Fruit fly (Drosophila melanogaster) whole organism, embryonic: ENCODE data around the gene CG43116.
A peak's percentile ranks its signal among the peaks of the same experiment; 100 is the strongest.

ENCODE experiments used
- Aef1 ChIP-seq: fragments of 200-800 bp; sonication (Bioruptor generic); IDR thresholded peaks from 3 replicates; pipeline ENCODE4 v1.3.6; 2022; ENCODE audit warnings: missing biosample characterization, missing genetic modification characterization
- Antp ChIP-seq: fragments of 200-800 bp; sonication (Bioruptor generic); optimal IDR thresholded peaks from 3 replicates; lab custom pipeline; 2016; ENCODE audit warnings: missing biosample characterization, missing genetic modification characterization
- Asciz ChIP-seq: fragments of 200-800 bp; sonication (Bioruptor generic); optimal IDR thresholded peaks from 2 replicates; lab custom pipeline; 2017; ENCODE audit warnings: missing biosample characterization, mild to moderate bottlenecking, missing genetic modification characterization, missing genetic modification reagents
- Atf6 ChIP-seq: fragments of 200-800 bp; sonication (Bioruptor generic); IDR thresholded peaks from 2 replicates; pipeline ENCODE4 v1.3.6; 2022; ENCODE audit warnings: missing biosample characterization, missing genetic modification characterization
- CG10267 ChIP-seq: fragments of 200-800 bp; sonication (Bioruptor generic); optimal IDR thresholded peaks from 2 replicates; lab custom pipeline; 2018; ENCODE audit warnings: missing biosample characterization, mild to moderate bottlenecking, missing genetic modification characterization, moderate library complexity
- CG10654 ChIP-seq: fragments of 200-800 bp; sonication (Bioruptor generic); optimal IDR thresholded peaks from 2 replicates; lab custom pipeline; 2016; ENCODE audit warnings: missing biosample characterization, missing genetic modification characterization
- CG11093 ChIP-seq: fragments of 200-800 bp; sonication (Bioruptor generic); IDR thresholded peaks from 3 replicates; pipeline ENCODE4 v1.3.6; 2022; ENCODE audit warnings: missing biosample characterization, missing genetic modification characterization
- CG11456 ChIP-seq: fragments of 200-800 bp; sonication (Bioruptor generic); IDR thresholded peaks from 3 replicates; pipeline ENCODE4 v1.3.6; 2022; ENCODE audit warnings: missing biosample characterization, missing genetic modification characterization
- CG11695 ChIP-seq: fragments of 200-800 bp; sonication (Bioruptor generic); IDR thresholded peaks from 3 replicates; pipeline ENCODE4 v1.3.6; 2022; ENCODE audit warnings: missing biosample characterization, missing genetic modification characterization
- CG13123 ChIP-seq: fragments of 200-800 bp; sonication (Bioruptor generic); optimal IDR thresholded peaks from 2 replicates; lab custom pipeline; 2016; ENCODE audit warnings: missing biosample characterization, missing genetic modification characterization
- CG1529 ChIP-seq: fragments of 200-800 bp; sonication (Bioruptor generic); optimal IDR thresholded peaks from 3 replicates; lab custom pipeline; 2018; ENCODE audit warnings: missing biosample characterization, missing genetic modification characterization
- CG15479 ChIP-seq: fragments of 200-800 bp; sonication (Bioruptor generic); optimal IDR thresholded peaks from 3 replicates; lab custom pipeline; 2019; ENCODE audit warnings: missing biosample characterization, mild to moderate bottlenecking, missing genetic modification characterization, moderate library complexity
- CG15601 ChIP-seq: fragments of 200-800 bp; sonication (Bioruptor generic); optimal IDR thresholded peaks from 3 replicates; lab custom pipeline; 2019; ENCODE audit warnings: missing biosample characterization, mild to moderate bottlenecking, missing genetic modification characterization, moderate library complexity
- CG17361 ChIP-seq: fragments of 200-800 bp; sonication (Bioruptor generic); IDR thresholded peaks from 3 replicates; pipeline ENCODE4 v1.3.6; 2022; ENCODE audit warnings: missing biosample characterization, missing genetic modification characterization
- CG17802 ChIP-seq: fragments of 200-800 bp; sonication (Bioruptor generic); optimal IDR thresholded peaks from 2 replicates; lab custom pipeline; 2018; ENCODE audit warnings: missing biosample characterization, mild to moderate bottlenecking, missing genetic modification characterization, moderate library complexity
- CG18476 ChIP-seq: fragments of 200-800 bp; sonication (Bioruptor generic); optimal IDR thresholded peaks from 2 replicates; lab custom pipeline; 2016; ENCODE audit warnings: missing biosample characterization, mild to moderate bottlenecking, missing genetic modification characterization
- CG2712 ChIP-seq: fragments of 200-800 bp; optimal IDR thresholded peaks from 3 replicates; lab custom pipeline; 2019; ENCODE audit warnings: missing biosample characterization, mild to moderate bottlenecking, missing genetic modification characterization, moderate library complexity
- CG30431 ChIP-seq: fragments of 200-800 bp; sonication (Bioruptor generic); optimal IDR thresholded peaks from 2 replicates; lab custom pipeline; 2017; ENCODE audit warnings: missing biosample characterization, missing genetic modification characterization
- CG32767 ChIP-seq: fragments of 200-800 bp; sonication (Bioruptor generic); IDR thresholded peaks from 2 replicates; pipeline ENCODE4 v1.3.6; 2022; ENCODE audit warnings: missing biosample characterization, missing genetic modification characterization
- CG4424 ChIP-seq: fragments of 200-800 bp; sonication (Bioruptor generic); optimal IDR thresholded peaks from 3 replicates; lab custom pipeline; 2016; ENCODE audit warnings: missing biosample characterization, missing genetic modification characterization
- CG4730 ChIP-seq: fragments of 200-800 bp; sonication (Bioruptor generic); IDR thresholded peaks from 2 replicates; pipeline ENCODE4 v1.3.6; 2022; ENCODE audit warnings: missing biosample characterization, missing genetic modification characterization
- CG8281 ChIP-seq: fragments of 200-800 bp; sonication (Bioruptor generic); optimal IDR thresholded peaks from 2 replicates; lab custom pipeline; 2018; ENCODE audit warnings: missing biosample characterization, mild to moderate bottlenecking, missing genetic modification characterization, moderate library complexity
- CG8765 ChIP-seq: fragments of 200-800 bp; sonication (Bioruptor generic); IDR thresholded peaks from 2 replicates; pipeline ENCODE4 v1.3.6; 2022; ENCODE audit warnings: missing biosample characterization, missing genetic modification characterization
- Camta ChIP-seq: fragments of 200-800 bp; sonication (Bioruptor generic); optimal IDR thresholded peaks from 2 replicates; lab custom pipeline; 2016; ENCODE audit warnings: missing biosample characterization, missing genetic modification characterization
- D19A ChIP-seq: fragments of 200-800 bp; optimal IDR thresholded peaks from 3 replicates; lab custom pipeline; 2019; ENCODE audit warnings: missing biosample characterization, mild to moderate bottlenecking, missing genetic modification characterization, moderate library complexity
- Dll ChIP-seq: fragments of 200-800 bp; sonication (Bioruptor generic); IDR thresholded peaks from 4 replicates; pipeline ENCODE4 v1.3.6; 2022; ENCODE audit warnings: missing biosample characterization, missing genetic modification characterization; ENCODE audit not compliant: partially characterized antibody
- Dref ChIP-seq: fragments of 200-800 bp; sonication (Bioruptor generic); IDR thresholded peaks from 2 replicates; pipeline ENCODE4 v1.3.6; 2022; ENCODE audit warnings: missing biosample characterization, missing genetic modification characterization
- E2f1 ChIP-seq: fragments of 200-800 bp; sonication (Bioruptor generic); IDR thresholded peaks from 2 replicates; pipeline ENCODE4 v1.3.6; 2022; ENCODE audit warnings: missing biosample characterization, missing genetic modification characterization
- Ets97D ChIP-seq: fragments of 200-800 bp; sonication (Bioruptor generic); optimal IDR thresholded peaks from 3 replicates; lab custom pipeline; 2016; ENCODE audit warnings: missing biosample characterization, missing genetic modification characterization
- H2.0 ChIP-seq: fragments of 200-800 bp; sonication (Bioruptor generic); IDR thresholded peaks from 2 replicates; pipeline ENCODE4 v1.3.6; 2022; ENCODE audit warnings: missing biosample characterization, missing genetic modification characterization
- HLHmδ ChIP-seq: fragments of 200-800 bp; sonication (Bioruptor generic); optimal IDR thresholded peaks from 2 replicates; lab custom pipeline; 2018; ENCODE audit warnings: missing biosample characterization, mild to moderate bottlenecking, missing genetic modification characterization, moderate library complexity
- Hr78 ChIP-seq, 2 experiments: fragments of 200-800 bp in 1 of 2; fragments of >200 bp in 1 of 2; sonication (Bioruptor generic) in 1 of 2; optimal IDR thresholded peaks; 2 replicates each; lab custom pipeline; 2017 to 2019; ENCODE audit warnings: missing biosample characterization in 2 of 2, missing genetic modification characterization in 2 of 2, mild to moderate bottlenecking in 1 of 2, moderate library complexity in 1 of 2
- Med ChIP-seq: fragments of 200-800 bp; sonication (Bioruptor generic); peaks from one replicate; lab custom pipeline; 2016; ENCODE audit warnings: missing biosample characterization, missing genetic modification characterization, mild to moderate bottlenecking, inconsistent platforms, moderate library complexity
- NC2α ChIP-seq: fragments of 200-800 bp; sonication (Bioruptor generic); optimal IDR thresholded peaks from 2 replicates; lab custom pipeline; 2016; ENCODE audit warnings: missing biosample characterization, missing genetic modification characterization
- Nf-YA ChIP-seq: fragments of 200-800 bp; sonication (Bioruptor generic); IDR thresholded peaks from 2 replicates; pipeline ENCODE4 v1.3.6; 2022; ENCODE audit warnings: missing biosample characterization, missing genetic modification characterization
- Ptx1 ChIP-seq: fragments of 200-800 bp; sonication (Bioruptor generic); IDR thresholded peaks from 2 replicates; pipeline ENCODE4 v1.3.6; 2022; ENCODE audit warnings: missing biosample characterization, missing genetic modification characterization
- Taf1 ChIP-seq: fragments of 200-800 bp; sonication (Bioruptor generic); IDR thresholded peaks from 2 replicates; pipeline ENCODE4 v1.3.6; 2022; ENCODE audit warnings: missing biosample characterization, missing genetic modification characterization
- Xrp1 ChIP-seq: fragments of 200-800 bp; sonication (Bioruptor generic); IDR thresholded peaks from 2 replicates; pipeline ENCODE4 v1.3.6; 2022; ENCODE audit warnings: missing biosample characterization, missing genetic modification characterization
- crol ChIP-seq: fragments of 200-800 bp; sonication (Bioruptor generic); IDR thresholded peaks from 2 replicates; pipeline ENCODE4 v1.3.6; 2022; ENCODE audit warnings: missing biosample characterization, missing genetic modification characterization
- esg ChIP-seq: fragments of 200-800 bp; sonication (Bioruptor generic); conservative IDR thresholded peaks from 2 replicates; pipeline ENCODE4 v1.3.6; 2022; ENCODE audit warnings: missing biosample characterization, missing genetic modification characterization
- fd3F ChIP-seq: fragments of 200-800 bp; sonication (Bioruptor generic); optimal IDR thresholded peaks from 2 replicates; lab custom pipeline; 2018; ENCODE audit warnings: missing biosample characterization, mild to moderate bottlenecking, missing genetic modification characterization, moderate library complexity
- gem ChIP-seq: fragments of 200-800 bp; sonication (Bioruptor generic); optimal IDR thresholded peaks from 2 replicates; lab custom pipeline; 2019; ENCODE audit warnings: missing biosample characterization, mild to moderate bottlenecking, missing genetic modification characterization, moderate library complexity
- jumu ChIP-seq: fragments of 200-800 bp; sonication (Bioruptor generic); optimal IDR thresholded peaks from 3 replicates; lab custom pipeline; 2016; ENCODE audit warnings: missing biosample characterization, missing genetic modification characterization
- lab ChIP-seq: fragments of 200-800 bp; sonication (Bioruptor generic); optimal IDR thresholded peaks from 3 replicates; lab custom pipeline; 2017; ENCODE audit warnings: missing biosample characterization, missing genetic modification characterization, mild to moderate bottlenecking, moderate library complexity, missing genetic modification reagents
- mam ChIP-seq: fragments of 200-800 bp; sonication (Bioruptor generic); optimal IDR thresholded peaks from 3 replicates; lab custom pipeline; 2016; ENCODE audit warnings: missing biosample characterization, missing genetic modification characterization
- nerfin-2 ChIP-seq: fragments of 200-800 bp; sonication (Bioruptor generic); IDR thresholded peaks from 2 replicates; pipeline ENCODE4 v1.3.6; 2022; ENCODE audit warnings: missing biosample characterization, missing genetic modification characterization; ENCODE audit not compliant: partially characterized antibody
- otp ChIP-seq: fragments of 200-800 bp; sonication (Bioruptor generic); IDR thresholded peaks from 3 replicates; pipeline ENCODE4, ENCODE4 v1.3.6; 2022; ENCODE audit warnings: missing biosample characterization, missing genetic modification characterization
- pros ChIP-seq: fragments of 200-800 bp; sonication (Bioruptor generic); optimal IDR thresholded peaks from 3 replicates; lab custom pipeline; 2019; ENCODE audit warnings: missing biosample characterization, mild to moderate bottlenecking, missing genetic modification characterization, moderate library complexity
- sqz ChIP-seq: fragments of 200-800 bp; sonication (Bioruptor generic); optimal IDR thresholded peaks from 3 replicates; lab custom pipeline; 2018; ENCODE audit warnings: missing biosample characterization, mild to moderate bottlenecking, missing genetic modification characterization
- twi ChIP-seq: fragments of 200-800 bp; optimal IDR thresholded peaks from 2 replicates; lab custom pipeline; 2019; ENCODE audit warnings: missing biosample characterization, mild to moderate bottlenecking, missing genetic modification characterization, moderate library complexity
- wor ChIP-seq: fragments of 200-800 bp; sonication (Bioruptor generic); IDR thresholded peaks from 2 replicates; pipeline ENCODE4 v1.3.6; 2022; ENCODE audit warnings: missing biosample characterization, missing genetic modification characterization
- zfh2 ChIP-seq: fragments of 200-800 bp; sonication (Bioruptor generic); optimal IDR thresholded peaks from 2 replicates; lab custom pipeline; 2016; ENCODE audit warnings: missing biosample characterization, missing genetic modification characterization

Gene CG43116

DNA sequence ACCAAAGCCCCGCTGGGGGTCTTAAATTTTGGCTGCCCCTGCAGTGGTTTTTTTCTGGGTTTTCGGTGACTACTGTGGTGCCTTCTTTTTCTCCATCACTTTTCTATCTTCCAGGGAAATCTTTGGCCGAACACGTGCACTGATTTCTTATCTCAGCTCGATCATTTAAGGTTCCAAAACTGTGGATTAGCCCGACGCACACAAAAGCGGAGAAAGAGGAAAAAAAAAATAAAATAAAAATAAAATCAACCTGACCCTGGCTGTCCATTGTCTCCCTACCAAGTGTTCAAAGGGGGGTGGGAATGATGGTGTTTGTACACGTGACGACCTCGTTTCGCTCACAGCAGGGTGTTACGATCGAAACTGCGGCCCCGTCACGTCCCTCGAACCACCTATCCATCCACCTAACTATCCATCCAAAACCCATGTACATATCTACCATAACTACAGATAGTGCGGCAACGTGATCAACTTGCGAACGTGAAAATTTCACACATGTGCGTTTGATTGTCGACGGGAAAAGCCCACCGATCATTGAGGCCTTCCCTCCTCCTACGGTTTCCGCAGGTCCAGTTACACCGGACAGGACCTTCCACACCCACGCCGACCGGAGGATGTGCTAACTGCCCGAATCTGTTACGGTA lies 30.0 kb upstream of the CG43116 start (continued):
- TF ChIP-seq CG17361 (GFP tag; lab: Robert Waterston, UW) (no peak), mam (GFP tag; lab: Kevin White, UChicago) (no peak), CG1529 (GFP tag; lab: Kevin White, UChicago) (no peak), Antp (GFP tag; lab: Kevin White, UChicago) (no peak), CG13123 (GFP tag; lab: Kevin White, UChicago) (no peak), otp (GFP tag; lab: Robert Waterston, UW) (no peak), H2.0 (GFP tag; lab: Robert Waterston, UW) (no peak), CG10267 (tag; lab: Kevin White, UChicago) (no peak), Aef1 (GFP tag; lab: Robert Waterston, UW) (no peak), E2f1 (GFP tag; lab: Robert Waterston, UW) (no peak), HLHmδ (GFP tag; lab: Kevin White, UChicago) (no peak), sqz (GFP tag; lab: Kevin White, UChicago) (peak; percentile 93), Dref (GFP tag; lab: Robert Waterston, UW) (no peak), pros (peak; percentile 75), CG18476 (no peak), wor (GFP tag; lab: Robert Waterston, UW) (no peak), gem (tag; lab: Kevin White, UChicago) (no peak), CG11456 (no peak), Camta (GFP tag; lab: Kevin White, UChicago) (no peak), Ets97D (no peak), CG8765 (GFP tag; lab: Robert Waterston, UW) (no peak), CG15601 (tag; lab: Kevin White, UChicago) (no peak), Hr78 (GFP tag; optimal IDR thresholded peaks at IDR 0.05; lab: Kevin White, UChicago) (no peak), CG4730 (GFP tag; lab: Robert Waterston, UW) (no peak), CG4424 (GFP tag; lab: Kevin White, UChicago) (no peak), CG2712 (no peak), Taf1 (GFP tag; lab: Robert Waterston, UW) (no peak), Atf6 (GFP tag; lab: Robert Waterston, UW) (no peak), esg (no peak), CG8281 (tag; lab: Kevin White, UChicago) (no peak), CG11093 (GFP tag; lab: Robert Waterston, UW) (no peak), CG17802 (no peak), CG15479 (GFP tag; lab: Kevin White, UChicago) (peak; percentile 52), Asciz (GFP tag; lab: Kevin White, UChicago) (no peak), lab (no peak), D19A (tag; lab: Kevin White, UChicago) (no peak), CG11695 (GFP tag; lab: Robert Waterston, UW) (no peak), zfh2 (GFP tag; lab: Kevin White, UChicago) (no peak), jumu (GFP tag; lab: Kevin White, UChicago) (no peak), Xrp1 (GFP tag; lab: Robert Waterston, UW) (no peak), crol (GFP tag; lab: Robert Waterston, UW) (peak; percentile 53; the same call in 1 of the 2 replicates), fd3F (GFP tag; lab: Kevin White, UChicago) (no peak), CG30431 (GFP tag; lab: Kevin White, UChicago) (no peak), Dll (GFP tag; lab: Robert Waterston, UW) (no peak), NC2α (GFP tag; lab: Kevin White, UChicago) (no peak), Med (no peak), Nf-YA (GFP tag; lab: Robert Waterston, UW) (no peak), nerfin-2 (no peak), Ptx1 (GFP tag; lab: Robert Waterston, UW) (no peak), CG10654 (GFP tag; lab: Kevin White, UChicago) (no peak), CG32767 (no peak), twi (peak; percentile 50)
